Fruit fly (Drosophila melanogaster) whole organism, adult: ENCODE measurements around the gene Mob2.

ENCODE experiments used
- CG12768 ChIP-seq: fragments of 200-800 bp; sonication (Bioruptor generic); optimal IDR thresholded peaks from 2 replicates; lab custom pipeline; 2017; ENCODE audit warnings: missing biosample characterization, missing genetic modification characterization, mild to moderate bottlenecking, moderate library complexity, missing genetic modification reagents
- CG14711 ChIP-seq: fragments of 200-800 bp; sonication (Bioruptor generic); optimal IDR thresholded peaks from 2 replicates; lab custom pipeline; 2018; ENCODE audit warnings: missing biosample characterization, mild to moderate bottlenecking, missing genetic modification characterization, moderate library complexity
- Hr96 ChIP-seq: fragments of 200-800 bp; sonication (Bioruptor generic); optimal IDR thresholded peaks from 2 replicates; lab custom pipeline; 2016; ENCODE audit warnings: missing biosample characterization, missing genetic modification characterization
- cnc ChIP-seq, 2 experiments: fragments of >200 bp; optimal IDR thresholded peaks; 2 replicates each; lab custom pipeline; 2017
- ovo ChIP-seq: fragments of 200-800 bp; sonication (Bioruptor generic); optimal IDR thresholded peaks from 2 replicates; lab custom pipeline; 2016; ENCODE audit warnings: missing biosample characterization, missing genetic modification characterization

- no peak for TF ChIP-seq ovo (GFP tag; lab: Kevin White, UChicago)
- no peak for TF ChIP-seq Hr96
- no peak for TF ChIP-seq cnc (optimal IDR thresholded peaks at IDR 0.05; lab: Kevin White, UChicago)
- TF ChIP-seq CG12768 (GFP tag; lab: Kevin White, UChicago) = no peak
- TF ChIP-seq CG14711 (tag; lab: Kevin White, UChicago) = no peak
Measured at dm6 chr3L:11511921-11512320, 50.1 kb downstream of the Mob2 start, which contains the start of gene Sgs3.
